Fruit fly (Drosophila melanogaster) whole organism, pupa: ENCODE results near the gene RapGAP1.

Experiments used
- CG10348 ChIP-seq: fragments of 200-800 bp; sonication (Bioruptor generic); IDR thresholded peaks from 2 replicates; pipeline ENCODE4 v1.3.6; 2022; ENCODE audit warnings: missing biosample characterization, missing genetic modification characterization
- CG12605 ChIP-seq: fragments of 200-800 bp; sonication (Bioruptor generic); IDR thresholded peaks from 2 replicates; pipeline ENCODE4 v1.3.6; 2022; ENCODE audit warnings: missing biosample characterization, missing genetic modification characterization
- CG13204 ChIP-seq: fragments of 200-800 bp; sonication (Bioruptor generic); optimal IDR thresholded peaks from 2 replicates; lab custom pipeline; 2018; ENCODE audit warnings: missing biosample characterization, mild to moderate bottlenecking, missing genetic modification characterization, moderate library complexity
- CG14655 ChIP-seq: fragments of 200-800 bp; sonication (Bioruptor generic); optimal IDR thresholded peaks from 3 replicates; lab custom pipeline; 2017; ENCODE audit warnings: mild to moderate bottlenecking, missing biosample characterization, missing genetic modification reagents, missing genetic modification characterization
- CG15710 ChIP-seq: fragments of 200-800 bp; sonication (Bioruptor generic); optimal IDR thresholded peaks from 2 replicates; lab custom pipeline; 2018; ENCODE audit warnings: missing biosample characterization, mild to moderate bottlenecking, missing genetic modification characterization, moderate library complexity
- CG17806 ChIP-seq: fragments of 200-800 bp; sonication (Bioruptor generic); optimal IDR thresholded peaks from 2 replicates; lab custom pipeline; 2018; ENCODE audit warnings: missing biosample characterization, mild to moderate bottlenecking, missing genetic modification characterization, moderate library complexity
- CG32121 ChIP-seq: fragments of 200-800 bp; sonication (Bioruptor generic); IDR thresholded peaks from 2 replicates; pipeline ENCODE4 v1.3.6; 2022; ENCODE audit warnings: missing biosample characterization, missing genetic modification characterization
- CG34367 ChIP-seq: fragments of 200-800 bp; sonication (Bioruptor generic); optimal IDR thresholded peaks from 2 replicates; lab custom pipeline; 2018; ENCODE audit warnings: missing biosample characterization, mild to moderate bottlenecking, missing genetic modification characterization
- CG4496 ChIP-seq: fragments of 200-800 bp; sonication (Bioruptor generic); IDR thresholded peaks from 3 replicates; pipeline ENCODE4 v1.3.6; 2022; ENCODE audit warnings: missing biosample characterization, missing genetic modification characterization
- CG8159 ChIP-seq: fragments of 200-800 bp; sonication (Bioruptor generic); optimal IDR thresholded peaks from 3 replicates; lab custom pipeline; 2018; ENCODE audit warnings: missing biosample characterization, mild to moderate bottlenecking, missing genetic modification characterization, moderate library complexity
- CG8301 ChIP-seq: fragments of 200-800 bp; sonication (Bioruptor generic); optimal IDR thresholded peaks from 2 replicates; lab custom pipeline; 2018; ENCODE audit warnings: missing biosample characterization, mild to moderate bottlenecking, missing genetic modification characterization
- CG9948 ChIP-seq: fragments of 200-800 bp; sonication (Bioruptor generic); optimal IDR thresholded peaks from 2 replicates; lab custom pipeline; 2018; ENCODE audit warnings: missing biosample characterization, mild to moderate bottlenecking, missing genetic modification characterization, moderate library complexity
- D1 ChIP-seq: fragments of 200-800 bp; sonication (Bioruptor generic); optimal IDR thresholded peaks from 2 replicates; lab custom pipeline; 2018; ENCODE audit warnings: missing biosample characterization, mild to moderate bottlenecking, missing genetic modification characterization, moderate library complexity
- EcR ChIP-seq: fragments of 200-800 bp; sonication (Bioruptor generic); optimal IDR thresholded peaks from 3 replicates; lab custom pipeline; 2019; ENCODE audit warnings: missing biosample characterization, missing genetic modification characterization, mild to moderate bottlenecking, moderate library complexity, missing genetic modification reagents
- Ets98B ChIP-seq: fragments of 200-800 bp; sonication (Bioruptor generic); IDR thresholded peaks from 2 replicates; pipeline ENCODE4 v1.3.6; 2022; ENCODE audit warnings: missing biosample characterization, missing genetic modification characterization
- Pif1A ChIP-seq: fragments of 200-800 bp; sonication (Bioruptor generic); optimal IDR thresholded peaks from 3 replicates; lab custom pipeline; 2016; ENCODE audit warnings: missing biosample characterization, missing genetic modification characterization
- Pif1B ChIP-seq: fragments of 200-800 bp; sonication (Bioruptor generic); optimal IDR thresholded peaks from 3 replicates; lab custom pipeline; 2016; ENCODE audit warnings: missing biosample characterization, missing genetic modification characterization
- Snoo ChIP-seq: fragments of 200-800 bp; sonication (Bioruptor generic); optimal IDR thresholded peaks from 3 replicates; lab custom pipeline; 2017; ENCODE audit warnings: missing biosample characterization, mild to moderate bottlenecking, missing genetic modification characterization, inconsistent platforms
- fd96Ca ChIP-seq: fragments of 200-800 bp; sonication (Bioruptor generic); IDR thresholded peaks from 3 replicates; pipeline ENCODE4 v1.3.6; 2022; ENCODE audit warnings: missing biosample characterization, missing genetic modification characterization
- gl ChIP-seq: fragments of 200-800 bp; sonication (Bioruptor generic); optimal IDR thresholded peaks from 2 replicates; lab custom pipeline; 2018; ENCODE audit warnings: missing biosample characterization, mild to moderate bottlenecking, missing genetic modification characterization
- rn ChIP-seq: fragments of 200-800 bp; sonication (Bioruptor generic); IDR thresholded peaks from 2 replicates; pipeline ENCODE4 v1.3.6; 2022; ENCODE audit warnings: missing biosample characterization, missing genetic modification characterization

Gene RapGAP1

DNA sequence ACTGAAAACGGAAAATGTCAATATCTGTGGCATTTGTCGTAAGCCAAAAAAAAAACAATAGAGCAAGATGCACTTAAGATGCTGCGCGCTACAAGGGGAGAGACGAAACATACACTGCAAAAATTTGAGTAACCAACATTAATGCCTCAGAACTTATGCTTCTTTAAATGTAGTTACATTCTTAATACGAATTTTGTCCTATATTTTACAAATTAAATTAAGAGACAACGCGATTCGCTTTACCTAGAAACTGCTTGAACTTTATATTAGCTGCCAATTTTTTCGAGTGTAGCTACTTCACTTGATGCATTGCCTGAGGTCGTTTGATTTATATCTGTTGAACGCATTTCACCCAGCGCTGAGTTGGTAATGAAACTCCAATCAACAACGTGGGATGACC is 18.1 kb upstream of the RapGAP1 start:
- TF ChIP-seq CG12605 (GFP tag; lab: Robert Waterston, UW) (peak; percentile 58; the same call in 1 of the 2 replicates), CG9948 (tag; lab: Kevin White, UChicago) (peak; percentile 38), Snoo (peak; percentile 70), rn (peak; percentile 31; the same call in 1 of the 2 replicates), CG15710 (tag; lab: Kevin White, UChicago) (peak; percentile 50), CG10348 (GFP tag; lab: Robert Waterston, UW) (no peak), CG32121 (GFP tag; lab: Robert Waterston, UW) (peak; percentile 65), CG13204 (GFP tag; lab: Kevin White, UChicago) (no peak), gl (tag; lab: Kevin White, UChicago) (no peak), CG8159 (tag; lab: Kevin White, UChicago) (peak; percentile 51), fd96Ca (GFP tag; lab: Robert Waterston, UW) (peak; percentile 65; the same call in 2 of the 3 replicates), Ets98B (GFP tag; lab: Robert Waterston, UW) (peak; percentile 73), Pif1B (GFP tag; lab: Kevin White, UChicago) (peak; percentile 58), EcR (GFP tag; lab: Kevin White, UChicago) (no peak), CG8301 (tag; lab: Kevin White, UChicago) (peak; percentile 63), D1 (no peak), CG14655 (GFP tag; lab: Kevin White, UChicago) (peak; percentile 66), CG17806 (tag; lab: Kevin White, UChicago) (peak; percentile 54), CG34367 (tag; lab: Kevin White, UChicago) (peak; percentile 21), Pif1A (peak; percentile 70), CG4496 (GFP tag; lab: Robert Waterston, UW) (peak; percentile 76)

- TF ChIP-seq CG14655 (GFP tag; lab: Kevin White, UChicago), result no peak
- TF ChIP-seq Ets98B (GFP tag; lab: Robert Waterston, UW), result no peak
- TF ChIP-seq CG34367 (tag; lab: Kevin White, UChicago), result no peak
- TF ChIP-seq EcR (GFP tag; lab: Kevin White, UChicago), result no peak
- TF ChIP-seq CG15710 (tag; lab: Kevin White, UChicago), result no peak
- TF ChIP-seq CG32121 (GFP tag; lab: Robert Waterston, UW), result no peak
- no peak for TF ChIP-seq rn
- no peak for TF ChIP-seq CG13204 (GFP tag; lab: Kevin White, UChicago)
- TF ChIP-seq D1, result no peak
Observed at dm6 chr2L:7592858-7593257, 14.1 kb upstream of the RapGAP1 start.

dm6 chr2L:7587106-7587505 is 8.3 kb upstream of the RapGAP1 start:
- TF ChIP-seq CG17806 (tag; lab: Kevin White, UChicago), result no peak

- TF ChIP-seq fd96Ca (GFP tag; lab: Robert Waterston, UW) (no peak), CG17806 (tag; lab: Kevin White, UChicago) (no peak), D1 (no peak), rn (no peak), CG8159 (tag; lab: Kevin White, UChicago) (no peak), CG9948 (tag; lab: Kevin White, UChicago) (no peak), Pif1B (GFP tag; lab: Kevin White, UChicago) (no peak), CG4496 (GFP tag; lab: Robert Waterston, UW) (no peak), gl (tag; lab: Kevin White, UChicago) (no peak)
Observed at dm6 chr2L:7581624-7582023, 2.8 kb upstream of the RapGAP1 start, which contains the start of gene Spn28B. TSS of gene Spn28B (plus strand) at chr2L:7581924.

DNA sequence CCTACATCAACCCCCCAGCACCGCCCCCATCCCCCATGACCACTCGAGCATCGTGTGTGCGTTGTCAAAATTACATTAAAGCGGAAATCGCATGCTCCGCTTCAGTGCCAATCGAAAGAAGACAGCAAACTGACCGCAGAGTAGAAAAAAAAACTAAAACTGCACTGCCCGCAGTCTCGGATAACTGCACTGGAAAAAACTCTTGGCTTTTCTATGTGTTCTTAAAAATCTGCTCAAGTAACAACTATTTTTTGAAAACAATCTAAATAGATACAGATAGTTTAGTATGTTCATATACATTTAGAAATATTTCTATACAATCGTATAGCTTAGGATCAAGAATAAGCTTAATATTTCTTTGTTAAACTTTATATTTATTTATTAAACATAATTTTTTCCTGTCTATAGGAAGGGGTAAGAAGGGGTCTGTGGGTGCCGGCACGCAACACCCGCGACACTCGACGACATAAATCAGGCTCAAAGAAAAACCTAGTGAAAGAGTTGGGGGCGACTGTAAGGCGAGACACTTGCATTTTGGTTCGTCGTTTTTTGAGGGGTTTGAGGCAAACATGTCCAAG is 2.0 kb upstream of the RapGAP1 start:
- TF ChIP-seq Ets98B (GFP tag; lab: Robert Waterston, UW) (no peak), Pif1B (GFP tag; lab: Kevin White, UChicago) (no peak), CG12605 (GFP tag; lab: Robert Waterston, UW) (no peak), CG15710 (tag; lab: Kevin White, UChicago) (peak; percentile 11), CG17806 (tag; lab: Kevin White, UChicago) (peak; percentile 24), CG13204 (GFP tag; lab: Kevin White, UChicago) (no peak), gl (tag; lab: Kevin White, UChicago) (no peak), rn (no peak), CG4496 (GFP tag; lab: Robert Waterston, UW) (peak; percentile 65; the same call in 2 of the 3 replicates), CG34367 (tag; lab: Kevin White, UChicago) (peak; percentile 0), EcR (GFP tag; lab: Kevin White, UChicago) (no peak), CG10348 (GFP tag; lab: Robert Waterston, UW) (no peak), CG8159 (tag; lab: Kevin White, UChicago) (peak; percentile 44), Snoo (no peak), CG32121 (GFP tag; lab: Robert Waterston, UW) (peak; percentile 42; the same call in 1 of the 2 replicates), D1 (no peak), CG9948 (tag; lab: Kevin White, UChicago) (peak; percentile 29), CG8301 (tag; lab: Kevin White, UChicago) (peak; percentile 31), CG14655 (GFP tag; lab: Kevin White, UChicago) (peak; percentile 31), Pif1A (no peak), fd96Ca (GFP tag; lab: Robert Waterston, UW) (no peak)

DNA sequence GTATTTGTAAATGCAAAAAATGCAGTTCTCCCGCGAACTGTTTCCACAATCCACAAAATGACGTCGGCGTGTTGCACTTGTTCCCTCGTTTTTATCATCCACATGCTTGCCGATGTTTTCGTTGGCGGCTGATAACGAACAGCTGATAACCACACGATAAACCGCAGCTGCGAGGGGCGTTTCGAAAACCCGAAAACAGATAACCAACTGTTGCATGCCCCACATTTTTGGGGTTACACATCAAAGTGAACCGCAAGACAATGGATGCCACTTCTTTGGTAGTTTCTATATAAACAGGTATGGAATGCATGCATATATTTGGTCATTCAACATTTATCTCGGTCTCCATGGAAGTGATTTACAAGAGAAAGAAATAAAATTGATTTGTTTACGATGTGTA is 1.1 kb downstream of the RapGAP1 start:
- TF ChIP-seq CG32121 (GFP tag; lab: Robert Waterston, UW) (no peak), CG12605 (GFP tag; lab: Robert Waterston, UW) (peak; percentile 45; the same call in 1 of the 2 replicates)
